Fruit fly (Drosophila melanogaster) whole organism, embryonic: ENCODE measurements around the gene kek6.

Source experiments
- Antp ChIP-seq: fragments of 200-800 bp; sonication (Bioruptor generic); optimal IDR thresholded peaks from 3 replicates; lab custom pipeline; 2016; ENCODE audit warnings: missing biosample characterization, missing genetic modification characterization
- Atf3 ChIP-seq: fragments of 200-800 bp; sonication (Bioruptor generic); optimal IDR thresholded peaks from 3 replicates; lab custom pipeline; 2016; ENCODE audit warnings: missing biosample characterization, missing genetic modification characterization
- Atf6 ChIP-seq: fragments of 200-800 bp; sonication (Bioruptor generic); IDR thresholded peaks from 2 replicates; pipeline ENCODE4 v1.3.6; 2022; ENCODE audit warnings: missing biosample characterization, missing genetic modification characterization
- Blimp-1 ChIP-seq: fragments of 200-800 bp; sonication (Bioruptor generic); optimal IDR thresholded peaks from 3 replicates; lab custom pipeline; 2018; ENCODE audit warnings: missing biosample characterization, missing genetic modification characterization, mild to moderate bottlenecking, moderate library complexity, missing genetic modification reagents
- CG11560 ChIP-seq: fragments of 200-800 bp; sonication (Bioruptor generic); IDR thresholded peaks from 3 replicates; pipeline ENCODE4 v1.3.6; 2022; ENCODE audit warnings: missing biosample characterization, missing genetic modification characterization
- CG11695 ChIP-seq: fragments of 200-800 bp; sonication (Bioruptor generic); IDR thresholded peaks from 3 replicates; pipeline ENCODE4 v1.3.6; 2022; ENCODE audit warnings: missing biosample characterization, missing genetic modification characterization
- CG13624 ChIP-seq: fragments of 200-800 bp; sonication (Bioruptor generic); optimal IDR thresholded peaks from 2 replicates; lab custom pipeline; 2016; ENCODE audit warnings: missing biosample characterization, missing genetic modification characterization
- CG13894 ChIP-seq: fragments of 200-800 bp; sonication (Bioruptor generic); optimal IDR thresholded peaks from 3 replicates; lab custom pipeline; 2018; ENCODE audit warnings: missing biosample characterization, mild to moderate bottlenecking, missing genetic modification characterization, moderate library complexity
- CG1603 ChIP-seq: fragments of 200-800 bp; sonication (Bioruptor generic); optimal IDR thresholded peaks from 2 replicates; lab custom pipeline; 2019; ENCODE audit warnings: missing biosample characterization, mild to moderate bottlenecking, missing genetic modification characterization, moderate library complexity
- CG17328 ChIP-seq: fragments of 200-800 bp; sonication (Bioruptor generic); IDR thresholded peaks from 2 replicates; pipeline ENCODE4 v1.3.6; 2022; ENCODE audit warnings: missing biosample characterization, missing genetic modification characterization
- CG17912 ChIP-seq: fragments of 200-800 bp; sonication (Bioruptor generic); optimal IDR thresholded peaks from 2 replicates; lab custom pipeline; 2018; ENCODE audit warnings: missing biosample characterization, mild to moderate bottlenecking, missing genetic modification characterization
- CG18599 ChIP-seq: fragments of 200-800 bp; sonication (Bioruptor generic); optimal IDR thresholded peaks from 3 replicates; lab custom pipeline; 2017; ENCODE audit warnings: missing biosample characterization, missing genetic modification characterization, mild to moderate bottlenecking, moderate library complexity, missing genetic modification reagents
- CG2712 ChIP-seq: fragments of 200-800 bp; optimal IDR thresholded peaks from 3 replicates; lab custom pipeline; 2019; ENCODE audit warnings: missing biosample characterization, mild to moderate bottlenecking, missing genetic modification characterization, moderate library complexity
- CG3995 ChIP-seq: fragments of 200-800 bp; sonication (Bioruptor generic); optimal IDR thresholded peaks from 3 replicates; lab custom pipeline; 2016; ENCODE audit warnings: missing biosample characterization, missing genetic modification characterization
- CG6689 ChIP-seq: fragments of 200-800 bp; sonication (Bioruptor generic); IDR thresholded peaks from 2 replicates; pipeline ENCODE4 v1.3.6; 2022; ENCODE audit warnings: missing biosample characterization, missing genetic modification characterization
- CG7556 ChIP-seq: fragments of 200-800 bp; sonication (Bioruptor generic); optimal IDR thresholded peaks from 2 replicates; lab custom pipeline; 2017; ENCODE audit warnings: missing biosample characterization, mild to moderate bottlenecking, missing genetic modification characterization
- CG9876 ChIP-seq: fragments of 200-800 bp; sonication (Bioruptor generic); optimal IDR thresholded peaks from 2 replicates; lab custom pipeline; 2016; ENCODE audit warnings: missing biosample characterization, missing genetic modification characterization
- Dbx ChIP-seq: fragments of 200-800 bp; sonication (Bioruptor generic); IDR thresholded peaks from 3 replicates; pipeline ENCODE4 v1.3.6; 2022; ENCODE audit warnings: missing biosample characterization, missing genetic modification characterization
- Dip3 ChIP-seq: fragments of 200-800 bp; sonication (Bioruptor generic); optimal IDR thresholded peaks from 3 replicates; lab custom pipeline; 2016; ENCODE audit warnings: missing biosample characterization, missing genetic modification characterization
- Dll ChIP-seq: fragments of 200-800 bp; sonication (Bioruptor generic); IDR thresholded peaks from 4 replicates; pipeline ENCODE4 v1.3.6; 2022; ENCODE audit warnings: missing biosample characterization, missing genetic modification characterization; ENCODE audit not compliant: partially characterized antibody
- Gug ChIP-seq: fragments of 200-800 bp; sonication (Bioruptor generic); IDR thresholded peaks from 4 replicates; pipeline ENCODE4 v1.3.6; 2022; ENCODE audit warnings: missing biosample characterization, missing genetic modification characterization
- Hand ChIP-seq: fragments of 200-800 bp; sonication (Bioruptor generic); optimal IDR thresholded peaks from 2 replicates; lab custom pipeline; 2017; ENCODE audit warnings: mild to moderate bottlenecking, missing biosample characterization, missing genetic modification reagents, missing genetic modification characterization
- Hsf ChIP-seq: fragments of 200-800 bp; sonication (Bioruptor generic); optimal IDR thresholded peaks from 3 replicates; lab custom pipeline; 2016; ENCODE audit warnings: missing biosample characterization, missing genetic modification characterization
- Med ChIP-seq: fragments of 200-800 bp; sonication (Bioruptor generic); peaks from one replicate; lab custom pipeline; 2016; ENCODE audit warnings: missing biosample characterization, missing genetic modification characterization, mild to moderate bottlenecking, inconsistent platforms, moderate library complexity
- PHDP ChIP-seq: fragments of 200-800 bp; sonication (Bioruptor generic); optimal IDR thresholded peaks from 3 replicates; lab custom pipeline; 2018; ENCODE audit warnings: missing biosample characterization, mild to moderate bottlenecking, missing genetic modification characterization, moderate library complexity
- Poxn ChIP-seq: fragments of 200-800 bp; sonication (Bioruptor generic); IDR thresholded peaks from 2 replicates; pipeline ENCODE4 v1.3.6; 2022; ENCODE audit warnings: missing biosample characterization, missing genetic modification characterization
- Ptx1 ChIP-seq: fragments of 200-800 bp; sonication (Bioruptor generic); IDR thresholded peaks from 2 replicates; pipeline ENCODE4 v1.3.6; 2022; ENCODE audit warnings: missing biosample characterization, missing genetic modification characterization
- Rfx ChIP-seq: fragments of 200-800 bp; sonication (Bioruptor generic); IDR thresholded peaks from 2 replicates; pipeline ENCODE4 v1.3.6; 2022; ENCODE audit warnings: missing biosample characterization, missing genetic modification characterization
- Sox102F ChIP-seq: fragments of 200-800 bp; sonication (Bioruptor generic); optimal IDR thresholded peaks from 2 replicates; lab custom pipeline; 2018; ENCODE audit warnings: missing biosample characterization, mild to moderate bottlenecking, missing genetic modification characterization, moderate library complexity
- Trl ChIP-seq, 3 experiments: fragments of >200 bp in 2 of 3; fragments of 200-800 bp in 1 of 3; sonication (Bioruptor generic) in 1 of 3; optimal IDR thresholded peaks; 2 replicates in 1 of 3; 3 replicates in 2 of 3; lab custom pipeline; 2016 to 2017; ENCODE audit warnings: missing biosample characterization in 1 of 3, missing genetic modification characterization in 1 of 3
- Xbp1 ChIP-seq: fragments of 200-800 bp; sonication (Bioruptor generic); optimal IDR thresholded peaks from 3 replicates; lab custom pipeline; 2016; ENCODE audit warnings: missing biosample characterization, mild to moderate bottlenecking, missing genetic modification characterization
- ash1 ChIP-seq: fragments of 200-800 bp; sonication (Bioruptor generic); optimal IDR thresholded peaks from 2 replicates; lab custom pipeline; 2018; ENCODE audit warnings: missing biosample characterization, mild to moderate bottlenecking, missing genetic modification characterization
- corto ChIP-seq: fragments of 200-800 bp; sonication (Bioruptor generic); optimal IDR thresholded peaks from 2 replicates; lab custom pipeline; 2016; ENCODE audit warnings: missing biosample characterization, mild to moderate bottlenecking, missing genetic modification characterization, moderate library complexity
- cwo ChIP-seq: fragments of 200-800 bp; sonication (Bioruptor generic); optimal IDR thresholded peaks from 3 replicates; lab custom pipeline; 2017; ENCODE audit warnings: missing biosample characterization, missing genetic modification characterization, mild to moderate bottlenecking, moderate library complexity, missing genetic modification reagents
- dmrt11E ChIP-seq: fragments of 200-800 bp; sonication (Bioruptor generic); optimal IDR thresholded peaks from 3 replicates; lab custom pipeline; 2018; ENCODE audit warnings: missing biosample characterization, mild to moderate bottlenecking, missing genetic modification characterization, moderate library complexity
- dmrt99B ChIP-seq: fragments of 200-800 bp; sonication (Bioruptor generic); optimal IDR thresholded peaks from 2 replicates; lab custom pipeline; 2018; ENCODE audit warnings: missing biosample characterization, mild to moderate bottlenecking, missing genetic modification characterization, moderate library complexity
- dysf ChIP-seq: fragments of 200-800 bp; sonication (Bioruptor generic); IDR thresholded peaks from 3 replicates; pipeline ENCODE4 v1.3.6; 2022; ENCODE audit warnings: missing biosample characterization, missing genetic modification characterization
- fu2 ChIP-seq: fragments of 200-800 bp; sonication (Bioruptor generic); optimal IDR thresholded peaks from 2 replicates; lab custom pipeline; 2016; ENCODE audit warnings: missing biosample characterization, missing genetic modification characterization
- hth ChIP-seq: fragments of >200 bp; optimal IDR thresholded peaks from 2 replicates; lab custom pipeline; 2017; ENCODE audit warnings: inconsistent platforms
- kni ChIP-seq: fragments of 200-800 bp; sonication (Bioruptor generic); optimal IDR thresholded peaks from 3 replicates; lab custom pipeline; 2017; ENCODE audit warnings: mild to moderate bottlenecking, missing biosample characterization, missing genetic modification reagents, missing genetic modification characterization
- lilli ChIP-seq: fragments of 200-800 bp; sonication (Bioruptor generic); optimal IDR thresholded peaks from 3 replicates; lab custom pipeline; 2016; ENCODE audit warnings: missing biosample characterization, missing genetic modification characterization
- lmd ChIP-seq: fragments of 200-800 bp; sonication (Bioruptor generic); IDR thresholded peaks from 2 replicates; pipeline ENCODE4 v1.3.6; 2022; ENCODE audit warnings: missing biosample characterization, missing genetic modification characterization
- mam ChIP-seq: fragments of 200-800 bp; sonication (Bioruptor generic); optimal IDR thresholded peaks from 3 replicates; lab custom pipeline; 2016; ENCODE audit warnings: missing biosample characterization, missing genetic modification characterization
- org-1 ChIP-seq: fragments of 200-800 bp; sonication (Bioruptor generic); optimal IDR thresholded peaks from 2 replicates; lab custom pipeline; 2017; ENCODE audit warnings: missing biosample characterization, missing genetic modification characterization
- pan ChIP-seq, 4 experiments: fragments of >200 bp in 3 of 4; fragments of 200-800 bp in 1 of 4; sonication (Bioruptor generic) in 1 of 4; optimal IDR thresholded peaks in 3 of 4; IDR thresholded peaks in 1 of 4; 2 replicates each; pipeline versions ENCODE4 v1.3.6 to Lab custom; 2017 to 2022; ENCODE audit warnings: missing biosample characterization in 2 of 4, missing genetic modification characterization in 2 of 4, mixed read lengths in 1 of 4
- pum ChIP-seq: fragments of 200-800 bp; sonication (Bioruptor generic); optimal IDR thresholded peaks from 2 replicates; lab custom pipeline; 2016; ENCODE audit warnings: missing biosample characterization, missing genetic modification characterization
- row ChIP-seq: fragments of 200-800 bp; sonication (Bioruptor generic); IDR thresholded peaks from 3 replicates; pipeline ENCODE4 v1.3.6; 2022; ENCODE audit warnings: missing biosample characterization, missing genetic modification characterization
- sens ChIP-seq: fragments of 200-800 bp; sonication (Bioruptor generic); peaks from one replicate; lab custom pipeline; 2016; ENCODE audit warnings: missing biosample characterization, missing genetic modification characterization
- seq ChIP-seq: fragments of 200-800 bp; sonication (Bioruptor generic); IDR thresholded peaks from 2 replicates; pipeline ENCODE4 v1.3.6; 2022; ENCODE audit warnings: missing biosample characterization, missing genetic modification characterization
- wdn ChIP-seq: fragments of 200-800 bp; sonication (Bioruptor generic); IDR thresholded peaks from 2 replicates; pipeline ENCODE4 v1.3.6; 2022; ENCODE audit warnings: missing biosample characterization, missing genetic modification characterization
- zen ChIP-seq: fragments of 200-800 bp; sonication (Bioruptor generic); optimal IDR thresholded peaks from 3 replicates; lab custom pipeline; 2018; ENCODE audit warnings: missing biosample characterization, mild to moderate bottlenecking, missing genetic modification characterization, moderate library complexity

Gene kek6

dm6 chr3R:31630376-31630775 lies 8.4 kb downstream of the kek6 start (continued):
- TF ChIP-seq zen (tag; lab: Kevin White, UChicago) (no peak), lilli (peak; percentile 34), CG13624 (GFP tag; lab: Kevin White, UChicago) (peak; percentile 46), CG11560 (0 out of 3 replicates have a peak, but pooled peaks have one; percentile 24), Med (GFP tag; lab: Kevin White, UChicago) (peak; percentile 82), row (GFP tag; lab: Robert Waterston, UW) (peak; percentile 62), Hand (peak; percentile 39), fu2 (GFP tag; lab: Kevin White, UChicago) (no peak), CG9876 (GFP tag; lab: Kevin White, UChicago) (no peak), cwo (GFP tag; lab: Kevin White, UChicago) (peak; percentile 35), pan (optimal IDR thresholded peaks at IDR 0.05; lab: Kevin White, UChicago) (no peak), pan (GFP tag; optimal IDR thresholded peaks at IDR 0.05 in 1 of 2, IDR thresholded peaks at IDR 0.05 in 1 of 2) (peak in 1 of 2 experiments; percentile 31), Antp (GFP tag; lab: Kevin White, UChicago) (peak; percentile 9), Atf6 (GFP tag; lab: Robert Waterston, UW) (0 out of 2 replicates have a peak, but pooled peaks have one; percentile 30), CG17328 (GFP tag; lab: Robert Waterston, UW) (0 out of 2 replicates have a peak, but pooled peaks have one; percentile 20), dysf (GFP tag; lab: Robert Waterston, UW) (peak; percentile 46; the same call in 1 of the 3 replicates), Ptx1 (peak; percentile 27), CG7556 (GFP tag; lab: Kevin White, UChicago) (peak; percentile 20), Poxn (GFP tag; lab: Robert Waterston, UW) (no peak), sens (GFP tag; lab: Kevin White, UChicago) (peak; percentile 53), CG17912 (no peak), Gug (GFP tag; lab: Robert Waterston, UW) (peak; percentile 29; the same call in 1 of the 4 replicates), kni (no peak), mam (GFP tag; lab: Kevin White, UChicago) (peak; percentile 36), dmrt11E (no peak), CG11695 (GFP tag; lab: Robert Waterston, UW) (no peak), CG3995 (no peak), CG13894 (tag; lab: Kevin White, UChicago) (peak; percentile 1), Dip3 (GFP tag; lab: Kevin White, UChicago) (peak; percentile 11), CG18599 (GFP tag; lab: Kevin White, UChicago) (peak; percentile 70), CG6689 (no peak), Dbx (peak; percentile 38; the same call in 1 of the 3 replicates)

dm6 chr3R:31632316-31632715 lies 10.4 kb downstream of the kek6 start:
- TF ChIP-seq CG1603 (peak; percentile 64), Rfx (GFP tag; lab: Robert Waterston, UW) (0 out of 2 replicates have a peak, but pooled peaks have one; percentile 8), wdn (GFP tag; lab: Robert Waterston, UW) (peak; percentile 20; the same call in 1 of the 2 replicates), dmrt99B (peak; percentile 23), Dll (GFP tag; lab: Robert Waterston, UW) (no peak), Atf3 (GFP tag; lab: Kevin White, UChicago) (no peak), corto (GFP tag; lab: Kevin White, UChicago) (no peak), CG18599 (GFP tag; lab: Kevin White, UChicago) (peak; percentile 44), hth (no peak), ash1 (GFP tag; lab: Kevin White, UChicago) (no peak), seq (0 out of 2 replicates have a peak, but pooled peaks have one; percentile 9), Xbp1 (GFP tag; lab: Kevin White, UChicago) (peak; percentile 33), lmd (GFP tag; lab: Robert Waterston, UW) (peak; percentile 44), Atf6 (GFP tag; lab: Robert Waterston, UW) (0 out of 2 replicates have a peak, but pooled peaks have one; percentile 29), Hsf (GFP tag; lab: Kevin White, UChicago) (peak; percentile 22), pum (GFP tag; lab: Kevin White, UChicago) (peak; percentile 6), CG2712 (tag; lab: Kevin White, UChicago) (peak; percentile 5), Sox102F (GFP tag; lab: Kevin White, UChicago) (peak; percentile 50), Trl (optimal IDR thresholded peaks at IDR 0.05; lab: Kevin White, UChicago) (no peak), Trl (GFP tag; optimal IDR thresholded peaks at IDR 0.05; lab: Kevin White, UChicago) (peak; percentile 16), org-1 (GFP tag; lab: Kevin White, UChicago) (peak; percentile 0), Blimp-1 (peak; percentile 56), PHDP (tag; lab: Kevin White, UChicago) (peak; percentile 24)
